Fruit fly (Drosophila melanogaster) whole organism, embryonic: ENCODE data around the gene Hip14.

Source experiments
- CG10209 ChIP-seq: fragments of 200-800 bp; sonication (Bioruptor generic); optimal IDR thresholded peaks from 3 replicates; lab custom pipeline; 2017; ENCODE audit warnings: missing biosample characterization, mild to moderate bottlenecking, missing genetic modification characterization, missing genetic modification reagents
- CG11456 ChIP-seq: fragments of 200-800 bp; sonication (Bioruptor generic); IDR thresholded peaks from 3 replicates; pipeline ENCODE4 v1.3.6; 2022; ENCODE audit warnings: missing biosample characterization, missing genetic modification characterization
- CG12236 ChIP-seq: fragments of 200-800 bp; sonication (Bioruptor generic); optimal IDR thresholded peaks from 2 replicates; lab custom pipeline; 2016; ENCODE audit warnings: missing biosample characterization, missing genetic modification characterization
- CG13123 ChIP-seq: fragments of 200-800 bp; sonication (Bioruptor generic); optimal IDR thresholded peaks from 2 replicates; lab custom pipeline; 2016; ENCODE audit warnings: missing biosample characterization, missing genetic modification characterization
- CG14710 ChIP-seq: fragments of 200-800 bp; sonication (Bioruptor generic); optimal IDR thresholded peaks from 3 replicates; lab custom pipeline; 2019; ENCODE audit warnings: missing biosample characterization, mild to moderate bottlenecking, missing genetic modification characterization, moderate library complexity
- CG16813 ChIP-seq: fragments of 200-800 bp; sonication (Bioruptor generic); IDR thresholded peaks from 3 replicates; pipeline ENCODE4 v1.3.6; 2022; ENCODE audit warnings: missing biosample characterization, missing genetic modification characterization; ENCODE audit not compliant: partially characterized antibody
- CG16863 ChIP-seq: fragments of 200-800 bp; sonication (Bioruptor generic); optimal IDR thresholded peaks from 3 replicates; lab custom pipeline; 2016; ENCODE audit warnings: missing biosample characterization, missing genetic modification characterization
- CG1832 ChIP-seq: fragments of 200-800 bp; sonication (Bioruptor generic); optimal IDR thresholded peaks from 2 replicates; lab custom pipeline; 2017; ENCODE audit warnings: missing biosample characterization, mild to moderate bottlenecking, missing genetic modification characterization, inconsistent platforms
- CG2116 ChIP-seq: fragments of 200-800 bp; sonication (Bioruptor generic); optimal IDR thresholded peaks from 3 replicates; lab custom pipeline; 2018; ENCODE audit warnings: missing biosample characterization, mild to moderate bottlenecking, missing genetic modification characterization
- CG30431 ChIP-seq: fragments of 200-800 bp; sonication (Bioruptor generic); optimal IDR thresholded peaks from 2 replicates; lab custom pipeline; 2017; ENCODE audit warnings: missing biosample characterization, missing genetic modification characterization
- CG31365 ChIP-seq: fragments of 200-800 bp; sonication (Bioruptor generic); optimal IDR thresholded peaks from 2 replicates; lab custom pipeline; 2018; ENCODE audit warnings: missing biosample characterization, mild to moderate bottlenecking, missing genetic modification characterization
- CG31388 ChIP-seq: fragments of 200-800 bp; sonication (Bioruptor generic); optimal IDR thresholded peaks from 2 replicates; lab custom pipeline; 2016; ENCODE audit warnings: missing biosample characterization, missing genetic modification characterization
- CG31441 ChIP-seq: fragments of 200-800 bp; sonication (Bioruptor generic); IDR thresholded peaks from 2 replicates; pipeline ENCODE4 v1.3.6; 2022; ENCODE audit warnings: missing biosample characterization, missing genetic modification characterization
- CG3407 ChIP-seq: fragments of 200-800 bp; sonication (Bioruptor generic); optimal IDR thresholded peaks from 2 replicates; lab custom pipeline; 2018; ENCODE audit warnings: missing biosample characterization, mild to moderate bottlenecking, missing genetic modification characterization
- CG34224 ChIP-seq: fragments of 200-800 bp; sonication (Bioruptor generic); IDR thresholded peaks from 3 replicates; pipeline ENCODE4 v1.3.6; 2022; ENCODE audit warnings: missing biosample characterization, missing genetic modification characterization; ENCODE audit not compliant: partially characterized antibody
- CG34376 ChIP-seq: fragments of 200-800 bp; sonication (Bioruptor generic); optimal IDR thresholded peaks from 2 replicates; lab custom pipeline; 2018; ENCODE audit warnings: missing biosample characterization, mild to moderate bottlenecking, missing genetic modification characterization
- CG3995 ChIP-seq: fragments of 200-800 bp; sonication (Bioruptor generic); optimal IDR thresholded peaks from 3 replicates; lab custom pipeline; 2016; ENCODE audit warnings: missing biosample characterization, missing genetic modification characterization
- CG7745 ChIP-seq: fragments of 200-800 bp; sonication (Bioruptor generic); optimal IDR thresholded peaks from 2 replicates; lab custom pipeline; 2018; ENCODE audit warnings: missing biosample characterization, mild to moderate bottlenecking, missing genetic modification characterization, moderate library complexity
- CG8359 ChIP-seq: fragments of 200-800 bp; sonication (Bioruptor generic); optimal IDR thresholded peaks from 2 replicates; lab custom pipeline; 2017; ENCODE audit warnings: missing biosample characterization, mild to moderate bottlenecking, missing genetic modification characterization, borderline replicate concordance
- Dll ChIP-seq: fragments of 200-800 bp; sonication (Bioruptor generic); IDR thresholded peaks from 4 replicates; pipeline ENCODE4 v1.3.6; 2022; ENCODE audit warnings: missing biosample characterization, missing genetic modification characterization; ENCODE audit not compliant: partially characterized antibody
- Doc2 ChIP-seq: fragments of 200-800 bp; sonication (Bioruptor generic); IDR thresholded peaks from 2 replicates; pipeline ENCODE4 v1.3.6; 2022; ENCODE audit warnings: missing biosample characterization, missing genetic modification characterization
- Fer3 ChIP-seq: fragments of 200-800 bp; sonication (Bioruptor generic); optimal IDR thresholded peaks from 2 replicates; lab custom pipeline; 2018; ENCODE audit warnings: missing biosample characterization, mild to moderate bottlenecking, missing genetic modification characterization, moderate library complexity
- Hr78 ChIP-seq, 2 experiments: fragments of 200-800 bp in 1 of 2; fragments of >200 bp in 1 of 2; sonication (Bioruptor generic) in 1 of 2; optimal IDR thresholded peaks; 2 replicates each; lab custom pipeline; 2017 to 2019; ENCODE audit warnings: missing biosample characterization in 2 of 2, missing genetic modification characterization in 2 of 2, mild to moderate bottlenecking in 1 of 2, moderate library complexity in 1 of 2
- Mad ChIP-seq: fragments of 200-800 bp; sonication (Bioruptor generic); optimal IDR thresholded peaks from 2 replicates; lab custom pipeline; 2016; ENCODE audit warnings: missing biosample characterization, missing genetic modification characterization
- Scr ChIP-seq: fragments of 200-800 bp; sonication (Bioruptor generic); IDR thresholded peaks from 2 replicates; pipeline ENCODE4 v1.3.6; 2022; ENCODE audit warnings: missing biosample characterization, missing genetic modification characterization; ENCODE audit not compliant: partially characterized antibody
- Sin3A ChIP-seq: fragments of >200 bp; optimal IDR thresholded peaks from 2 replicates; lab custom pipeline; 2018
- Six4 ChIP-seq: fragments of 200-800 bp; sonication (Bioruptor generic); optimal IDR thresholded peaks from 2 replicates; lab custom pipeline; 2016; ENCODE audit warnings: missing biosample characterization, missing genetic modification characterization
- Usf ChIP-seq: fragments of 200-800 bp; sonication (Bioruptor generic); optimal IDR thresholded peaks from 2 replicates; lab custom pipeline; 2017; ENCODE audit warnings: missing genotype, missing biosample characterization, missing genetic modification characterization
- al ChIP-seq: fragments of 200-800 bp; sonication (Bioruptor generic); IDR thresholded peaks from 2 replicates; pipeline ENCODE4 v1.3.6; 2022; ENCODE audit warnings: missing biosample characterization, missing genetic modification characterization
- ase ChIP-seq: fragments of 200-800 bp; sonication (Bioruptor generic); IDR thresholded peaks from 3 replicates; pipeline ENCODE4 v1.3.6; 2022; ENCODE audit warnings: missing biosample characterization, missing genetic modification characterization
- bab2 ChIP-seq: fragments of 200-800 bp; sonication (Bioruptor generic); optimal IDR thresholded peaks from 2 replicates; lab custom pipeline; 2016; ENCODE audit warnings: missing biosample characterization, missing genetic modification characterization
- cato ChIP-seq: fragments of 200-800 bp; sonication (Bioruptor generic); optimal IDR thresholded peaks from 2 replicates; lab custom pipeline; 2016; ENCODE audit warnings: missing biosample characterization, missing genetic modification characterization, borderline replicate concordance
- ems ChIP-seq: fragments of 200-800 bp; sonication (Bioruptor generic); optimal IDR thresholded peaks from 3 replicates; lab custom pipeline; 2016; ENCODE audit warnings: missing biosample characterization, missing genetic modification characterization
- fd3F ChIP-seq: fragments of 200-800 bp; sonication (Bioruptor generic); optimal IDR thresholded peaks from 2 replicates; lab custom pipeline; 2018; ENCODE audit warnings: missing biosample characterization, mild to moderate bottlenecking, missing genetic modification characterization, moderate library complexity
- gcm ChIP-seq: fragments of 200-800 bp; sonication (Bioruptor generic); optimal IDR thresholded peaks from 2 replicates; lab custom pipeline; 2019; ENCODE audit warnings: missing biosample characterization, mild to moderate bottlenecking, missing genetic modification characterization, moderate library complexity
- grau ChIP-seq: fragments of 200-800 bp; optimal IDR thresholded peaks from 3 replicates; lab custom pipeline; 2019; ENCODE audit warnings: missing biosample characterization, mild to moderate bottlenecking, missing genetic modification characterization, moderate library complexity
- ken ChIP-seq: fragments of 200-800 bp; sonication (Bioruptor generic); IDR thresholded peaks from 3 replicates; pipeline ENCODE4 v1.3.6; 2022; ENCODE audit warnings: missing biosample characterization, missing genetic modification characterization
- lola ChIP-seq, 3 experiments: fragments of >200 bp in 2 of 3; fragments of 200-800 bp in 1 of 3; sonication (Bioruptor generic) in 1 of 3; optimal IDR thresholded peaks; 2 replicates each; lab custom pipeline; 2017 to 2019; ENCODE audit warnings: missing biosample characterization in 3 of 3, missing genetic modification characterization in 3 of 3, mild to moderate bottlenecking in 1 of 3, moderate library complexity in 1 of 3
- mld ChIP-seq: fragments of 200-800 bp; sonication (Bioruptor generic); IDR thresholded peaks from 3 replicates; pipeline ENCODE4 v1.3.6; 2022; ENCODE audit warnings: missing biosample characterization, missing genetic modification characterization; ENCODE audit not compliant: partially characterized antibody
- nmo ChIP-seq: fragments of 200-800 bp; sonication (Bioruptor generic); optimal IDR thresholded peaks from 2 replicates; lab custom pipeline; 2018; ENCODE audit warnings: missing biosample characterization, mild to moderate bottlenecking, missing genetic modification characterization, moderate library complexity
- onecut ChIP-seq: fragments of 200-800 bp; sonication (Bioruptor generic); IDR thresholded peaks from 2 replicates; pipeline ENCODE4 v1.3.6; 2022; ENCODE audit warnings: missing biosample characterization, missing genetic modification characterization
- phol ChIP-seq: fragments of 200-800 bp; sonication (Bioruptor generic); optimal IDR thresholded peaks from 3 replicates; lab custom pipeline; 2018; ENCODE audit warnings: missing biosample characterization, mild to moderate bottlenecking, missing genetic modification characterization, moderate library complexity
- pnt ChIP-seq: fragments of 200-800 bp; sonication (Bioruptor generic); optimal IDR thresholded peaks from 3 replicates; lab custom pipeline; 2016; ENCODE audit warnings: missing biosample characterization, missing genetic modification characterization
- sima ChIP-seq: fragments of 200-800 bp; sonication (Bioruptor generic); optimal IDR thresholded peaks from 2 replicates; lab custom pipeline; 2016; ENCODE audit warnings: missing biosample characterization, missing genetic modification characterization
- so ChIP-seq: fragments of 200-800 bp; sonication (Bioruptor generic); IDR thresholded peaks from 3 replicates; pipeline ENCODE4 v1.3.6; 2022; ENCODE audit warnings: missing biosample characterization, missing genetic modification characterization
- stwl ChIP-seq: fragments of 200-800 bp; sonication (Bioruptor generic); optimal IDR thresholded peaks from 3 replicates; lab custom pipeline; 2018; ENCODE audit warnings: missing biosample characterization, mild to moderate bottlenecking, missing genetic modification characterization, moderate library complexity
- twi ChIP-seq: fragments of 200-800 bp; optimal IDR thresholded peaks from 2 replicates; lab custom pipeline; 2019; ENCODE audit warnings: missing biosample characterization, mild to moderate bottlenecking, missing genetic modification characterization, moderate library complexity

The Hip14 gene

dm6 chr3L:16011319-16012210 lies 23.5 kb downstream of the Hip14 start, which contains the start of gene mib1 (continued):
- no peak for TF ChIP-seq cato (GFP tag; lab: Kevin White, UChicago)
- no peak for TF ChIP-seq Mad (GFP tag; lab: Kevin White, UChicago)
- TF ChIP-seq al (GFP tag; lab: Robert Waterston, UW): 0 out of 2 replicates have a peak, but pooled peaks have one; percentile 13
- peak; percentile 62 for TF ChIP-seq phol (tag; lab: Kevin White, UChicago)
- TF ChIP-seq twi (tag; lab: Kevin White, UChicago): peak; percentile 19
- TF ChIP-seq CG8359: no peak
- peak; percentile 59 for TF ChIP-seq grau (tag; lab: Kevin White, UChicago)
- peak; percentile 80; the same call in 2 of the 3 replicates for TF ChIP-seq mld (GFP tag; lab: Robert Waterston, UW)
- no peak for TF ChIP-seq CG10209 (GFP tag; lab: Kevin White, UChicago)
- TF ChIP-seq CG14710 (tag; lab: Kevin White, UChicago): peak; percentile 91
- peak; percentile 90 for TF ChIP-seq Sin3A (lab: Kevin White, UChicago)
- peak; percentile 99 for TF ChIP-seq stwl (tag; lab: Kevin White, UChicago)
- no peak for TF ChIP-seq Fer3 (tag; lab: Kevin White, UChicago)
- no peak for TF ChIP-seq CG1832 (GFP tag; lab: Kevin White, UChicago)
- no peak for TF ChIP-seq CG12236
- TF ChIP-seq CG34376 (GFP tag; lab: Kevin White, UChicago): peak; percentile 29
- TF ChIP-seq Hr78 (GFP tag; optimal IDR thresholded peaks at IDR 0.05; lab: Kevin White, UChicago): no peak
- TF ChIP-seq CG16813: peak; percentile 92
- TF ChIP-seq Dll (GFP tag; lab: Robert Waterston, UW): peak; percentile 84
- peak; percentile 35; the same call in 2 of the 3 replicates for TF ChIP-seq ken (GFP tag; lab: Robert Waterston, UW)
- TF ChIP-seq bab2 (GFP tag; lab: Kevin White, UChicago): no peak
- peak; percentile 28 for TF ChIP-seq gcm (GFP tag; lab: Kevin White, UChicago)
- TF ChIP-seq nmo (GFP tag; lab: Kevin White, UChicago): peak; percentile 90
- TF ChIP-seq CG3407 (GFP tag; lab: Kevin White, UChicago): no peak
- no peak for TF ChIP-seq CG13123
- TF ChIP-seq so (GFP tag; lab: Robert Waterston, UW): 0 out of 3 replicates have a peak, but pooled peaks have one; percentile 35
- no peak for TF ChIP-seq fd3F
- peak; percentile 47 for TF ChIP-seq CG2116
- peak; percentile 37; the same call in 1 of the 2 replicates for TF ChIP-seq onecut (GFP tag; lab: Robert Waterston, UW)
- peak; percentile 53 for TF ChIP-seq CG3995 (GFP tag; lab: Kevin White, UChicago)
- TF ChIP-seq CG11456 (GFP tag; lab: Robert Waterston, UW): peak; percentile 63; the same call in 2 of the 3 replicates
- TF ChIP-seq ase (GFP tag; lab: Robert Waterston, UW): no peak
- TF ChIP-seq ems: peak; percentile 38
- TF ChIP-seq CG16863: no peak
- TF ChIP-seq Doc2 (GFP tag; lab: Robert Waterston, UW): no peak
- no peak for TF ChIP-seq CG31388
- no peak for TF ChIP-seq sima (GFP tag; lab: Kevin White, UChicago)
- peak in 1 of 3 experiments; percentile 28 for TF ChIP-seq lola (GFP tag; optimal IDR thresholded peaks at IDR 0.05; lab: Kevin White, UChicago)
- TF ChIP-seq CG34224 (GFP tag; lab: Robert Waterston, UW): peak; percentile 92
- no peak for TF ChIP-seq Usf (GFP tag; lab: Kevin White, UChicago)
- TF ChIP-seq pnt: no peak
- peak; percentile 23; the same call in 1 of the 2 replicates for TF ChIP-seq CG31441 (GFP tag; lab: Robert Waterston, UW)
- no peak for TF ChIP-seq Six4 (GFP tag; lab: Kevin White, UChicago)
- TF ChIP-seq Scr (GFP tag; lab: Robert Waterston, UW): peak; percentile 81
- no peak for TF ChIP-seq CG30431 (GFP tag; lab: Kevin White, UChicago)
- TF ChIP-seq CG31365 (tag; lab: Kevin White, UChicago): peak; percentile 60
- TF ChIP-seq CG7745 (tag; lab: Kevin White, UChicago): no peak
